Worm (Caenorhabditis elegans) whole organism, L3 larva: ENCODE measurements around the gene C30B5.6.
A peak's percentile ranks its signal among the peaks of the same experiment; 100 is the strongest.

Experiments
- R02D3.7 ChIP-seq: fragments of 150-350 bp; optimal IDR thresholded peaks from 2 replicates; lab custom pipeline; 2014; ENCODE audit warnings: missing biosample characterization, missing genetic modification characterization
- ZK546.5 ChIP-seq: sonication (generic microtip); optimal IDR thresholded peaks from 2 replicates; lab custom pipeline; 2017; ENCODE audit warnings: missing biosample characterization, missing genetic modification characterization
- aly-2 ChIP-seq: fragments of 150-350 bp; optimal IDR thresholded peaks from 2 replicates; lab custom pipeline; 2014; ENCODE audit warnings: missing biosample characterization, missing genetic modification characterization
- ama-1 ChIP-seq: fragments of 150-350 bp; optimal IDR thresholded peaks from 2 replicates; lab custom pipeline; 2018
- ceh-28 ChIP-seq: fragments of 150-350 bp; optimal IDR thresholded peaks from 2 replicates; lab custom pipeline; 2014; ENCODE audit warnings: missing biosample characterization, missing genetic modification reagents, missing genetic modification characterization
- ceh-9 ChIP-seq: sonication (generic microtip); optimal IDR thresholded peaks from 2 replicates; lab custom pipeline; 2018; ENCODE audit warnings: missing biosample characterization, missing genetic modification characterization
- daf-12 ChIP-seq: fragments of 150-350 bp; optimal IDR thresholded peaks from 2 replicates; lab custom pipeline; 2014; ENCODE audit warnings: missing biosample characterization, missing genetic modification reagents, missing genetic modification characterization
- egl-5 ChIP-seq: fragments of 150-350 bp; optimal IDR thresholded peaks from 2 replicates; lab custom pipeline; 2017; ENCODE audit warnings: missing biosample characterization, missing genetic modification reagents, missing genetic modification characterization, inconsistent platforms
- elt-1 ChIP-seq: fragments of 150-350 bp; optimal IDR thresholded peaks from 2 replicates; lab custom pipeline; 2014; ENCODE audit warnings: missing biosample characterization, missing genetic modification characterization
- elt-2 ChIP-seq: sonication (generic microtip); optimal IDR thresholded peaks from 2 replicates; lab custom pipeline; 2016; ENCODE audit warnings: missing genetic modification reagents, mild to moderate bottlenecking, missing genetic modification characterization, missing compliant biosample characterization
- eor-1 ChIP-seq, 2 experiments: fragments of 150-350 bp; optimal IDR thresholded peaks; 2 replicates each; lab custom pipeline; 2014 to 2018; ENCODE audit warnings: missing biosample characterization in 2 of 2, missing genetic modification characterization in 2 of 2
- fkh-10 ChIP-seq: sonication (generic microtip); optimal IDR thresholded peaks from 2 replicates; lab custom pipeline; 2017; ENCODE audit warnings: missing biosample characterization, missing genetic modification reagents, missing genetic modification characterization
- fkh-2 ChIP-seq: fragments of 150-350 bp; optimal IDR thresholded peaks from 2 replicates; lab custom pipeline; 2014; ENCODE audit warnings: missing biosample characterization, missing genetic modification reagents, missing genetic modification characterization
- fos-1 ChIP-seq: fragments of 150-350 bp; optimal IDR thresholded peaks from 2 replicates; lab custom pipeline; 2014; ENCODE audit warnings: missing biosample characterization, missing genetic modification characterization
- hmg-11 ChIP-seq: sonication (generic microtip); optimal IDR thresholded peaks from 2 replicates; lab custom pipeline; 2016; ENCODE audit warnings: missing genetic modification characterization, missing compliant biosample characterization
- jun-1 ChIP-seq: fragments of 150-350 bp; optimal IDR thresholded peaks from 2 replicates; lab custom pipeline; 2014; ENCODE audit warnings: missing biosample characterization, missing genetic modification reagents, missing genetic modification characterization
- lin-15B ChIP-seq: fragments of 150-350 bp; optimal IDR thresholded peaks from 2 replicates; lab custom pipeline; 2014; ENCODE audit warnings: missing biosample characterization, missing genetic modification characterization
- lin-39 ChIP-seq: fragments of 150-350 bp; optimal IDR thresholded peaks from 2 replicates; lab custom pipeline; 2018; ENCODE audit warnings: missing biosample characterization, missing genetic modification reagents, missing genetic modification characterization
- mdl-1 ChIP-seq: fragments of 150-350 bp; optimal IDR thresholded peaks from 2 replicates; lab custom pipeline; 2014; ENCODE audit warnings: missing biosample characterization, missing genetic modification characterization
- mml-1 ChIP-seq: fragments of 150-350 bp; sonication (generic microtip); optimal IDR thresholded peaks from 3 replicates; lab custom pipeline; 2014; ENCODE audit warnings: missing biosample characterization, missing genetic modification characterization
- nfya-1 ChIP-seq: sonication (generic microtip); optimal IDR thresholded peaks from 2 replicates; lab custom pipeline; 2017; ENCODE audit warnings: missing genetic modification characterization, mild to moderate bottlenecking, missing compliant biosample characterization, antibody characterized with exemption, moderate library complexity; ENCODE audit not compliant: insufficient read depth
- nhr-11 ChIP-seq: fragments of 150-350 bp; optimal IDR thresholded peaks from 2 replicates; lab custom pipeline; 2014; ENCODE audit warnings: missing biosample characterization, missing genetic modification characterization
- nhr-12 ChIP-seq: fragments of 150-350 bp; optimal IDR thresholded peaks from 2 replicates; lab custom pipeline; 2014; ENCODE audit warnings: missing biosample characterization, missing genetic modification characterization
- nhr-23 ChIP-seq: fragments of 150-350 bp; optimal IDR thresholded peaks from 2 replicates; lab custom pipeline; 2014; ENCODE audit warnings: missing biosample characterization, missing genetic modification reagents, missing genetic modification characterization
- nhr-237 ChIP-seq: fragments of 150-350 bp; optimal IDR thresholded peaks from 2 replicates; lab custom pipeline; 2014; ENCODE audit warnings: missing biosample characterization, missing genetic modification characterization
- nhr-25 ChIP-seq: sonication (generic microtip); optimal IDR thresholded peaks from 2 replicates; lab custom pipeline; 2017; ENCODE audit warnings: missing biosample characterization, missing genetic modification characterization
- nhr-28 ChIP-seq: fragments of 150-350 bp; optimal IDR thresholded peaks from 2 replicates; lab custom pipeline; 2014; ENCODE audit warnings: missing biosample characterization, missing genetic modification characterization
- nhr-76 ChIP-seq: fragments of 150-350 bp; sonication (generic microtip); optimal IDR thresholded peaks from 5 replicates; lab custom pipeline; 2014; ENCODE audit warnings: missing biosample characterization, missing genetic modification characterization
- nhr-77 ChIP-seq: fragments of 150-350 bp; optimal IDR thresholded peaks from 2 replicates; lab custom pipeline; 2014; ENCODE audit warnings: missing biosample characterization, missing genetic modification characterization
- pha-4 ChIP-seq: fragments of 150-350 bp; optimal IDR thresholded peaks from 2 replicates; lab custom pipeline; 2014; ENCODE audit warnings: missing biosample characterization, missing genetic modification reagents, missing genetic modification characterization
- pqm-1 ChIP-seq: fragments of 150-350 bp; optimal IDR thresholded peaks from 2 replicates; lab custom pipeline; 2017; ENCODE audit warnings: missing biosample characterization, missing genetic modification characterization, inconsistent platforms
- sea-2 ChIP-seq: fragments of 150-350 bp; sonication (generic microtip); optimal IDR thresholded peaks from 4 replicates; lab custom pipeline; 2014; ENCODE audit warnings: missing biosample characterization, missing genetic modification reagents, missing genetic modification characterization
- skn-1 ChIP-seq: fragments of 150-350 bp; optimal IDR thresholded peaks from 2 replicates; lab custom pipeline; 2014; ENCODE audit warnings: missing biosample characterization, missing genetic modification characterization
- tbx-2 ChIP-seq: sonication (generic microtip); optimal IDR thresholded peaks from 2 replicates; lab custom pipeline; 2016; ENCODE audit warnings: mild to moderate bottlenecking, missing genetic modification characterization, missing compliant biosample characterization
- unc-39 ChIP-seq: sonication (generic microtip); optimal IDR thresholded peaks from 4 replicates; lab custom pipeline; 2017; ENCODE audit warnings: missing biosample characterization, missing genetic modification characterization
- unc-62 ChIP-seq: fragments of 150-350 bp; sonication (generic microtip); optimal IDR thresholded peaks from 4 replicates; lab custom pipeline; 2014; ENCODE audit warnings: missing biosample characterization, missing genetic modification reagents, missing genetic modification characterization
- zag-1 ChIP-seq: fragments of 150-350 bp; optimal IDR thresholded peaks from 2 replicates; lab custom pipeline; 2014; ENCODE audit warnings: missing biosample characterization, missing genetic modification characterization
- ztf-11 ChIP-seq: fragments of 150-350 bp; optimal IDR thresholded peaks from 2 replicates; lab custom pipeline; 2014; ENCODE audit warnings: missing biosample characterization, missing genetic modification characterization

The C30B5.6 gene

DNA sequence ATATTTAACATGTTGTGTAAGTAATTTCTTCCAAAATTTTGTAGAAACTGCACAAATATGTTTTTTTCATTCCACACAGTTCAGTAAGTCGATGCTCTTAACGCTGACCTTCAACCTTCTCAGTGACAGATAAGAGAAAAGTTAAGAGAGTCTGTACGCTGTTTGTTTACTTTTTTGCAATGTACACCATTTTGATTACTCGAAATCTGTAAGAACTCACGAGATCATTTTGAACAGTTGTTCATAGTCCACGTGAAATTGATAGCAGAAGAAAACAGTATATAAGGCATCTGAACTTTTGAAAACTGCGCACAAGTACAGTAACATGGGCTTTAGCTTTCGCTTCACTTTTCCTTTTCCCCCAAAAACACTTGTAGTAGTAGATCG is 43.7 kb downstream of the C30B5.6 start:
- TF ChIP-seq pha-4 (tag; lab: Kevin White, UChicago) (peak; percentile 83), elt-2 (tag; lab: Kevin White, UChicago) (no peak)

DNA sequence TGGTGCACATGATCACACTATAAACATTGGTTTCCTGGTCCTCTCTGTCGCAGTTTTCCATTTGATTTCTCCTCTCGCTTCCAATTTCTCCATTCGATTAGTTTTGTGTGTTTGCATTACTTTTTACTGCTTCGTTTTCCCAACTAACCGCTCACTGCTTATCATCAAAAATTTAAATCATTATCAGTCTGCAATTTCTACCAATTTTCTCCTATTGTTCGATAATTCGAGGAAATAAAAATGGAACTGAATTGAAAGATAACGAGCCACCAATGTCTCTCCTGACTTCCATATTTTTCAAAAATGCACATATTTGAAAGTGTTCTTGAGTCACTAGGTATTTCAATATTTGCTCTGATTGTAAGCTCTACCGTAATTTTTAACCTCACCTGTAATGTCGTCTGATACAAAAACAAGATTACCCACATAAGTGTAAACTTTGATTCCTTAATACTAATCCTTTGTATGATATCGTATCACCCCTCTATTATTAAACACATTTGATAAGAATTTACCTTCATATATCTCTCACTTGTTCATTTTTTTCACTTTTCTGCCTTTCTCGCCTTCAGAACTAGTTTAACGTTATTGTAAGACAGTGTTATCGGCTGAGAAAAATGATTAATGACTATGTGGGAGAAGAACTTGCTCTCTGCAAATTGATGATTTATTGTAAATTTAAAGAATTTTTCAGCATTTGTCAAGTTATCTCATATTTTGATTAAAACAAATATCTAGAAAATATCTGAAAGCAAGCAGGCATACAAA is 44.3 kb downstream of the C30B5.6 start:
- TF ChIP-seq ZK546.5 (tag; lab: Kevin White, UChicago) (no peak), fkh-10 (GFP tag; lab: Kevin White, UChicago) (no peak), mdl-1 (tag; lab: Kevin White, UChicago) (no peak), egl-5 (tag; lab: Kevin White, UChicago) (no peak), aly-2 (tag; lab: Kevin White, UChicago) (no peak), lin-15B (tag; lab: Kevin White, UChicago) (no peak), nhr-25 (tag; lab: Kevin White, UChicago) (peak; percentile 20), nhr-77 (tag; lab: Kevin White, UChicago) (no peak), unc-39 (tag; lab: Kevin White, UChicago) (no peak), sea-2 (GFP tag; lab: Kevin White, UChicago) (no peak), nfya-1 (tag; lab: Kevin White, UChicago) (no peak), fkh-2 (tag; lab: Kevin White, UChicago) (no peak), ceh-9 (tag; lab: Kevin White, UChicago) (no peak), tbx-2 (tag; lab: Kevin White, UChicago) (no peak), lin-39 (tag; lab: Kevin White, UChicago) (no peak), jun-1 (no peak), skn-1 (tag; lab: Kevin White, UChicago) (no peak), elt-1 (tag; lab: Kevin White, UChicago) (no peak), pha-4 (tag; lab: Kevin White, UChicago) (peak; percentile 27), nhr-76 (tag; lab: Kevin White, UChicago) (no peak), eor-1 (tag; optimal IDR thresholded peaks at IDR 0.05; lab: Kevin White, UChicago) (no peak), elt-2 (tag; lab: Kevin White, UChicago) (peak; percentile 90), pqm-1 (peak; percentile 71)

DNA sequence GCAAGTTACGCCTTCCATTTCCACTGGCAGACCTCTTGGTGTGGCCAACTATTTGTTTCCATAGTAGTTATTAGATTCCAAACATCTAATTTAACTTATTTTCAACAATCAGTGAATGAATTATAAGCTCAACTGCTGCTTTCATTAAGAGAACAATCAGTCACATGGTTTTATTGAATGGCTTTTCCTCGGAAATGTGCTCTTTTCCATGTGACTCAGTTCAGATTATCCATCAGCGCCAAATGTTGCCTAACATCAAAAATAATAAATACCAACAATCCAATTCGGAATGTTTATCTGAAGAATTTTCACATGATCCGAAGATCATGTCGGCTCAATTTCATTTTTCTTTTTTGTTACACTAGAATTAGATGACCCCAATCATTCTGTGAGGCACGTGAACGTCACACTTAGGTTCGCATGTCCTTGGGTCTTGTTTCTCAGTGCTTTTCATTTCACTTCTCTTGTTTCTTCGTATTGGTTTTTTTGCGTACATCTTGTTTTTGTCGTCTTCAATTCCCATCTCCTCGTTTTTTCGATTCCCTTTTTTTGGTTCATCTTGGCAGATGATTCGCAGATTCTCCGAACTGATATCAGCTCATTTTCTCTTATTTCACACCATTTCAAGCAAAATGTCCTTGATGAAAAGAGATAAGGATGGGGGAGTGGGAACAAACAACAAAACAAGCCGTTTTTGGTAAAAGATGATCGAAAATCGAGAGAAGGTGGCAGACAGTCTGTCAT is 46.1 kb downstream of the C30B5.6 start:
- TF ChIP-seq fkh-2 (tag; lab: Kevin White, UChicago) (no peak), ama-1 (no peak), fkh-10 (GFP tag; lab: Kevin White, UChicago) (no peak), hmg-11 (tag; lab: Kevin White, UChicago) (no peak), fos-1 (tag; lab: Kevin White, UChicago) (no peak), nhr-237 (tag; lab: Kevin White, UChicago) (no peak), elt-1 (tag; lab: Kevin White, UChicago) (peak; percentile 99), eor-1 (tag; optimal IDR thresholded peaks at IDR 0.05; lab: Kevin White, UChicago) (no peak), nhr-25 (tag; lab: Kevin White, UChicago) (peak; percentile 54), nhr-11 (tag; lab: Kevin White, UChicago) (no peak), nhr-23 (tag; lab: Kevin White, UChicago) (no peak), R02D3.7 (no peak), zag-1 (tag; lab: Kevin White, UChicago) (no peak), ztf-11 (no peak), ceh-28 (tag; lab: Kevin White, UChicago) (no peak), mml-1 (tag; lab: Kevin White, UChicago) (no peak), daf-12 (no peak), pha-4 (tag; lab: Kevin White, UChicago) (no peak), nhr-12 (no peak), unc-62 (GFP tag; lab: Kevin White, UChicago) (no peak), egl-5 (tag; lab: Kevin White, UChicago) (peak; percentile 66), nhr-28 (tag; lab: Kevin White, UChicago) (no peak), nhr-77 (tag; lab: Kevin White, UChicago) (no peak)
